Worm (Caenorhabditis elegans) whole organism, late embryonic: ENCODE measurements around the gene scl-19.

Source experiments
- odd-2 ChIP-seq: sonication (generic microtip); optimal IDR thresholded peaks from 2 replicates; lab custom pipeline; 2017; ENCODE audit warnings: antibody characterized with exemption, mild to moderate bottlenecking, missing genetic modification characterization, missing compliant biosample characterization
- rnt-1 ChIP-seq: sonication (generic microtip); optimal IDR thresholded peaks from 2 replicates; lab custom pipeline; 2016; ENCODE audit warnings: missing genetic modification characterization, missing compliant biosample characterization

ce11 chrV:18772761-18773160, 41.0 kb downstream of the scl-19 start, which contains the start of gene clec-257:
- TF ChIP-seq odd-2 (tag; lab: Kevin White, UChicago): no peak
- no peak for TF ChIP-seq rnt-1 (tag; lab: Kevin White, UChicago)
